In the genomic region with DNA sequence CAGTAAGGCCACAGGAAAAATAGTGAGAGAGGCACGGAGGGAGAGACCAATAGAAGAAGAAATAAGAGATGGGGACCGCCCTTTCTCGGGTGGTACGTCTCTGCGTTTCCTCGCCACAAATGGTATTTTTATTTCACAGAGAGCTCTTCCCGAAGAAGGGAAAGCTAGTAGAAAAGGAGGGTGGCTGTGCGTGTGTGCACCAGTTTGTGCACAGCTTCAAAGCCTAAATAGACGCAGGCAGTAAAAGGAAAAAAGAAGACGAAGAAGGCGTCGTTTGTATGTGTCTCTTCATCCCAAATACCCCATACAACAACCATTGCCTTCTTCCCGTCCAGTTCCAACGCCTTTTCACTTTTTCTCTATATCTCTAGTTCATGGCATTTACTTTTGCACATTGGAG, we compare ENCODE assay signal across 2 worm cellular contexts.
TF ChIP-seq lines count a peak whose summit lies in the region.

No protein-coding gene starts in this region.

TF ChIP-seq in whole organism, L1 larva, 84 proteins besides CTCF, POLR2A, EP300 and RAD21 (continued from another document and continues in another):
- TF ChIP-seq snpc-4 (tag; optimal IDR thresholded peaks at IDR 0.05; lab: Kevin White, UChicago) (no peak), grh-1 (GFP tag; IDR thresholded peaks at IDR 0.05; lab: Robert Waterston, UW) (no peak), pag-3 (tag; optimal IDR thresholded peaks at IDR 0.05; lab: Kevin White, UChicago; ENCODE audit: borderline replicate concordance, insufficient read depth) (no peak), unc-86 (tag; optimal IDR thresholded peaks at IDR 0.05; lab: Kevin White, UChicago) (peak; percentile 84), pqm-1 (tag; optimal IDR thresholded peaks at IDR 0.05; lab: Kevin White, UChicago) (no peak), hlh-4 (tag; optimal IDR thresholded peaks at IDR 0.05; lab: Kevin White, UChicago) (no peak), F16B12.6 (tag; optimal IDR thresholded peaks at IDR 0.05; lab: Kevin White, UChicago) (no peak), unc-62 (GFP tag; optimal IDR thresholded peaks at IDR 0.05; lab: Kevin White, UChicago) (no peak), ceh-63 (GFP tag; optimal IDR thresholded peaks at IDR 0.05; lab: Kevin White, UChicago) (no peak), hpl-2 (GFP tag; optimal IDR thresholded peaks at IDR 0.05; lab: Kevin White, UChicago) (no peak), sup-37 (GFP tag; optimal IDR thresholded peaks at IDR 0.05; lab: Kevin White, UChicago) (no peak), vab-15 (tag; optimal IDR thresholded peaks at IDR 0.05; lab: Kevin White, UChicago) (no peak), tlp-1 (tag; optimal IDR thresholded peaks at IDR 0.05; lab: Kevin White, UChicago) (no peak), ceh-8 (GFP tag; optimal IDR thresholded peaks at IDR 0.05; lab: Kevin White, UChicago) (peak; percentile 53), mep-1 (tag; optimal IDR thresholded peaks at IDR 0.05; lab: Kevin White, UChicago) (no peak), ces-1 (GFP tag; optimal IDR thresholded peaks at IDR 0.05; lab: Kevin White, UChicago) (no peak), lin-15B (tag; optimal IDR thresholded peaks at IDR 0.05; lab: Kevin White, UChicago) (peak; percentile 24), C34B4.2 (tag; optimal IDR thresholded peaks at IDR 0.05; lab: Kevin White, UChicago) (no peak), fkh-4 (tag; optimal IDR thresholded peaks at IDR 0.05; lab: Kevin White, UChicago; ENCODE audit: borderline replicate concordance) (no peak), sox-4 (tag; optimal IDR thresholded peaks at IDR 0.05; lab: Kevin White, UChicago) (no peak), lir-3 (tag; optimal IDR thresholded peaks at IDR 0.05; lab: Kevin White, UChicago; ENCODE audit: poor library complexity) (no peak), nhr-19 (GFP tag; conservative IDR thresholded peaks at IDR 0.05; lab: Robert Waterston, UW) (peak; percentile 41), nhr-47 (tag; optimal IDR thresholded peaks at IDR 0.05; lab: Kevin White, UChicago) (peak; percentile 64), lsy-2 (tag; optimal IDR thresholded peaks at IDR 0.05; lab: Kevin White, UChicago) (peak in 1 of 2 experiments; percentile 58), mab-9 (GFP tag; IDR thresholded peaks at IDR 0.05; lab: Robert Waterston, UW) (peak; percentile 66), blmp-1 (tag; optimal IDR thresholded peaks at IDR 0.05; lab: Kevin White, UChicago) (peak; percentile 35), efl-3 (GFP tag; optimal IDR thresholded peaks at IDR 0.05; lab: Kevin White, UChicago) (no peak), xbp-1 (tag; optimal IDR thresholded peaks at IDR 0.05; lab: Kevin White, UChicago) (peak; percentile 31), mef-2 (tag; optimal IDR thresholded peaks at IDR 0.05; lab: Kevin White, UChicago) (no peak), alr-1 (tag; optimal IDR thresholded peaks at IDR 0.05; lab: Kevin White, UChicago; ENCODE audit: borderline replicate concordance) (no peak), ceh-90 (tag; optimal IDR thresholded peaks at IDR 0.05; lab: Kevin White, UChicago) (no peak), jun-1 (tag; optimal IDR thresholded peaks at IDR 0.05; lab: Kevin White, UChicago) (peak; percentile 10), C16A3.4 (tag; optimal IDR thresholded peaks at IDR 0.05; lab: Kevin White, UChicago) (no peak), nhr-84 (tag; optimal IDR thresholded peaks at IDR 0.05; lab: Kevin White, UChicago) (no peak), skn-1 (tag; optimal IDR thresholded peaks at IDR 0.05; lab: Kevin White, UChicago) (no peak), nhr-20 (tag; optimal IDR thresholded peaks at IDR 0.05; lab: Kevin White, UChicago) (no peak), ets-5 (GFP tag; IDR thresholded peaks at IDR 0.05; lab: Robert Waterston, UW) (no peak), zip-4 (GFP tag; optimal IDR thresholded peaks at IDR 0.05; lab: Kevin White, UChicago) (no peak), fkh-10 (GFP tag; optimal IDR thresholded peaks at IDR 0.05; lab: Kevin White, UChicago) (peak; percentile 84), ztf-11 (tag; optimal IDR thresholded peaks at IDR 0.05; lab: Kevin White, UChicago) (no peak), nhr-77 (tag; optimal IDR thresholded peaks at IDR 0.05; lab: Kevin White, UChicago) (no peak), nhr-85 (tag; lab: Kevin White, UChicago) (no peak), hlh-17 (GFP tag; optimal IDR thresholded peaks at IDR 0.05; lab: Kevin White, UChicago; ENCODE audit: borderline replicate concordance) (no peak), nhr-11 (tag; optimal IDR thresholded peaks at IDR 0.05; lab: Kevin White, UChicago) (no peak), lin-13 (GFP tag; optimal IDR thresholded peaks at IDR 0.05; lab: Kevin White, UChicago) (no peak), mdl-1 (tag; optimal IDR thresholded peaks at IDR 0.05; lab: Kevin White, UChicago) (no peak), nhr-28 (tag; optimal IDR thresholded peaks at IDR 0.05; lab: Kevin White, UChicago) (no peak), nhr-76 (tag; optimal IDR thresholded peaks at IDR 0.05; lab: Kevin White, UChicago) (no peak), irx-1 (tag; optimal IDR thresholded peaks at IDR 0.05; lab: Kevin White, UChicago) (no peak), lin-14 (GFP tag; optimal IDR thresholded peaks at IDR 0.05; lab: Kevin White, UChicago) (peak; percentile 94), lin-39 (tag; optimal IDR thresholded peaks at IDR 0.05; lab: Kevin White, UChicago) (no peak), egl-27 (tag; optimal IDR thresholded peaks at IDR 0.05; lab: Kevin White, UChicago) (peak in 1 of 2 experiments; percentile 32), snu-23 (GFP tag; optimal IDR thresholded peaks at IDR 0.05; lab: Kevin White, UChicago) (peak; percentile 57), sptf-1 (tag; optimal IDR thresholded peaks at IDR 0.05; lab: Kevin White, UChicago) (no peak), dsc-1 (tag; optimal IDR thresholded peaks at IDR 0.05; lab: Kevin White, UChicago) (no peak), egl-13 (tag; optimal IDR thresholded peaks at IDR 0.05; lab: Kevin White, UChicago) (peak; percentile 50), dpl-1 (GFP tag; optimal IDR thresholded peaks at IDR 0.05; lab: Kevin White, UChicago) (no peak), unc-30 (tag; optimal IDR thresholded peaks at IDR 0.05; lab: Kevin White, UChicago) (no peak), unc-130 (tag; optimal IDR thresholded peaks at IDR 0.05; lab: Kevin White, UChicago) (no peak), aha-1 (tag; optimal IDR thresholded peaks at IDR 0.05; lab: Kevin White, UChicago) (no peak), efl-1 (optimal IDR thresholded peaks at IDR 0.05; lab: Kevin White, UChicago) (peak; percentile 37 to 42), efl-1 (GFP tag; optimal IDR thresholded peaks at IDR 0.05 in 1 of 2; lab: Kevin White, UChicago) (peak; percentile 6 to 81), nhr-90 (tag; optimal IDR thresholded peaks at IDR 0.05; lab: Kevin White, UChicago; ENCODE audit: poor library complexity) (no peak), Y116A8C.19 (tag; optimal IDR thresholded peaks at IDR 0.05; lab: Kevin White, UChicago; ENCODE audit: borderline replicate concordance) (no peak), pax-3 (tag; optimal IDR thresholded peaks at IDR 0.05; lab: Kevin White, UChicago) (no peak)

TF ChIP-seq in whole organism, L3 larva, 47 proteins besides CTCF, POLR2A, EP300 and RAD21 (continued from another document):
- peak; percentile 97 for TF ChIP-seq hmg-11 (tag; optimal IDR thresholded peaks at IDR 0.05; lab: Kevin White, UChicago)
